Worm (Caenorhabditis elegans) whole organism, L4 larva: ENCODE results near the gene aqp-7.

Experiments
- ZK337.2 ChIP-seq: fragments of 200-800 bp; sonication (Bioruptor generic); IDR thresholded peaks from 2 replicates; pipeline ENCODE4 v1.3.6; 2022; ENCODE audit warnings: missing genetic modification reagents, missing genetic modification characterization, missing compliant biosample characterization
- vab-7 ChIP-seq: fragments of 200-800 bp; sonication (Bioruptor generic); IDR thresholded peaks from 2 replicates; pipeline ENCODE4 v1.3.6; 2022; ENCODE audit warnings: missing genetic modification reagents, missing genetic modification characterization, missing compliant biosample characterization

DNA sequence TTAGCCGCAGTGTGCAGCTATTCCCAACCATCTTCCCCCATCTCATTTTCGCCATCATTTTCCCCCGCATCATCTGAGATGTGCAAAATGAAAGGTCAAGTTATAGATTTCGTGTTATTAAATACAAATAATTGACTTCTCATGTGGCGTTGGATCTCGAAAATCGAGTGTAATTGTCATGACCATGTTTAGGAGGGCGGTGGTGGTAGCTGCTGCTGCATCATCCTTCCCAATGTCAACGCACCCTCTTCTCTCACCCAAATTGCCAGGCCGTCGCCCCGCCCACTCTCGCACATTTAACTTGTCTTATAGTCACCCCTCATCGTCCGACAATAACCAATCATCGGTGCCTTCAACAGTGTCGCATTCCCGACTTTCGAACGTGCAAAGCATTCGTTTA, 38.4 kb downstream of the aqp-7 start, which contains the start of gene ceh-30:
- TF ChIP-seq vab-7 (GFP tag; lab: Robert Waterston, UW), result no peak
- TF ChIP-seq ZK337.2, result no peak
